Fruit fly (Drosophila melanogaster) whole organism, embryonic: ENCODE measurements around the gene CG17202.

Experiments
- CG12299 ChIP-seq: fragments of 200-800 bp; sonication (Bioruptor generic); optimal IDR thresholded peaks from 2 replicates; lab custom pipeline; 2018; ENCODE audit warnings: missing biosample characterization, mild to moderate bottlenecking, missing genetic modification characterization
- ab ChIP-seq: fragments of 200-800 bp; sonication (Bioruptor generic); optimal IDR thresholded peaks from 2 replicates; lab custom pipeline; 2016; ENCODE audit warnings: missing biosample characterization, missing genetic modification characterization
- sd ChIP-seq: fragments of 200-800 bp; sonication (Bioruptor generic); optimal IDR thresholded peaks from 3 replicates; lab custom pipeline; 2018; ENCODE audit warnings: missing biosample characterization, mild to moderate bottlenecking, missing genetic modification characterization, moderate library complexity

dm6 chr3R:12406235-12407196 is 16.1 kb upstream of the CG17202 start, which contains the start of gene CG5167:
- TF ChIP-seq sd (tag; lab: Kevin White, UChicago) (no peak), ab (GFP tag; lab: Kevin White, UChicago) (no peak), CG12299 (tag; lab: Kevin White, UChicago) (no peak)
